Worm (Caenorhabditis elegans) whole organism, L1 larva: ENCODE results near the gene oac-51.

Experiments
- nhr-77 ChIP-seq: fragments of 150-350 bp; optimal IDR thresholded peaks from 2 replicates; lab custom pipeline; 2014; ENCODE audit warnings: missing biosample characterization, missing genetic modification characterization
- unc-130 ChIP-seq: fragments of 150-350 bp; optimal IDR thresholded peaks from 2 replicates; lab custom pipeline; 2017; ENCODE audit warnings: missing biosample characterization, missing genetic modification characterization, inconsistent platforms
- unc-62 ChIP-seq: fragments of 150-350 bp; optimal IDR thresholded peaks from 2 replicates; lab custom pipeline; 2014; ENCODE audit warnings: missing biosample characterization, missing genetic modification reagents, missing genetic modification characterization

ce11 chrIV:4316813-4317408, 19.7 kb upstream of the oac-51 start, which contains the start of gene Y24D9B.1:
- TF ChIP-seq unc-130 (tag; lab: Kevin White, UChicago) (no peak), nhr-77 (tag; lab: Kevin White, UChicago) (no peak), unc-62 (GFP tag; lab: Kevin White, UChicago) (no peak)
